Fruit fly (Drosophila melanogaster) whole organism, embryonic: Measurements from ENCODE around the gene Agpat2.

Experiments
- CG11560 ChIP-seq: fragments of 200-800 bp; sonication (Bioruptor generic); IDR thresholded peaks from 3 replicates; pipeline ENCODE4 v1.3.6; 2022; ENCODE audit warnings: missing biosample characterization, missing genetic modification characterization
- CG9932 ChIP-seq: fragments of 200-800 bp; sonication (Bioruptor generic); IDR thresholded peaks from 2 replicates; pipeline ENCODE4 v1.3.6; 2022; ENCODE audit warnings: missing biosample characterization, missing genetic modification characterization
- jumu ChIP-seq: fragments of 200-800 bp; sonication (Bioruptor generic); optimal IDR thresholded peaks from 3 replicates; lab custom pipeline; 2016; ENCODE audit warnings: missing biosample characterization, missing genetic modification characterization
- ken ChIP-seq: fragments of 200-800 bp; sonication (Bioruptor generic); IDR thresholded peaks from 3 replicates; pipeline ENCODE4 v1.3.6; 2022; ENCODE audit warnings: missing biosample characterization, missing genetic modification characterization
- seq ChIP-seq: fragments of 200-800 bp; sonication (Bioruptor generic); IDR thresholded peaks from 2 replicates; pipeline ENCODE4 v1.3.6; 2022; ENCODE audit warnings: missing biosample characterization, missing genetic modification characterization

The Agpat2 gene

dm6 chr2L:8399863-8400598 lies 63.8 kb downstream of the Agpat2 start, which contains the start of gene CG31898 (continued):
- TF ChIP-seq jumu (GFP tag; lab: Kevin White, UChicago) = no peak
- peak; percentile 96 for TF ChIP-seq CG11560 (tag; lab: Robert Waterston, UW)
- no peak for TF ChIP-seq seq
- TF ChIP-seq CG9932 (GFP tag; lab: Robert Waterston, UW) = no peak
- TF ChIP-seq ken (GFP tag; lab: Robert Waterston, UW) = no peak
